Fruit fly (Drosophila melanogaster) whole organism, embryonic: ENCODE results near the gene CG43759.
A peak's percentile ranks its signal among the peaks of the same experiment; 100 is the strongest.

Experiments used
- ATbp ChIP-seq: fragments of 200-800 bp; sonication (Bioruptor generic); optimal IDR thresholded peaks from 2 replicates; lab custom pipeline; 2017; ENCODE audit warnings: missing biosample characterization, mild to moderate bottlenecking, missing genetic modification characterization, missing genetic modification reagents
- Adf1 ChIP-seq: fragments of 200-800 bp; sonication (Bioruptor generic); IDR thresholded peaks from 2 replicates; pipeline ENCODE4 v1.3.6; 2022; ENCODE audit warnings: missing biosample characterization, missing genetic modification characterization
- Atf6 ChIP-seq: fragments of 200-800 bp; sonication (Bioruptor generic); IDR thresholded peaks from 2 replicates; pipeline ENCODE4 v1.3.6; 2022; ENCODE audit warnings: missing biosample characterization, missing genetic modification characterization
- Bgb ChIP-seq: fragments of 200-800 bp; sonication (Bioruptor generic); IDR thresholded peaks from 2 replicates; pipeline ENCODE4 v1.3.6; 2022; ENCODE audit warnings: missing biosample characterization, missing genetic modification characterization; ENCODE audit not compliant: partially characterized antibody
- Blimp-1 ChIP-seq: fragments of 200-800 bp; sonication (Bioruptor generic); optimal IDR thresholded peaks from 3 replicates; lab custom pipeline; 2018; ENCODE audit warnings: missing biosample characterization, missing genetic modification characterization, mild to moderate bottlenecking, moderate library complexity, missing genetic modification reagents
- C15 ChIP-seq: fragments of 200-800 bp; sonication (Bioruptor generic); IDR thresholded peaks from 3 replicates; pipeline ENCODE4 v1.3.6; 2022; ENCODE audit warnings: missing biosample characterization, missing genetic modification characterization
- CG10654 ChIP-seq: fragments of 200-800 bp; sonication (Bioruptor generic); optimal IDR thresholded peaks from 2 replicates; lab custom pipeline; 2016; ENCODE audit warnings: missing biosample characterization, missing genetic modification characterization
- CG11085 ChIP-seq: fragments of 200-800 bp; sonication (Bioruptor generic); IDR thresholded peaks from 2 replicates; pipeline ENCODE4 v1.3.6; 2022; ENCODE audit warnings: missing biosample characterization, missing genetic modification characterization
- CG12104 ChIP-seq: fragments of 200-800 bp; sonication (Bioruptor generic); optimal IDR thresholded peaks from 3 replicates; lab custom pipeline; 2016; ENCODE audit warnings: missing biosample characterization, missing genetic modification characterization
- CG12219 ChIP-seq: fragments of 200-800 bp; sonication (Bioruptor generic); optimal IDR thresholded peaks from 3 replicates; lab custom pipeline; 2018; ENCODE audit warnings: missing biosample characterization, mild to moderate bottlenecking, missing genetic modification characterization
- CG16813 ChIP-seq: fragments of 200-800 bp; sonication (Bioruptor generic); IDR thresholded peaks from 3 replicates; pipeline ENCODE4 v1.3.6; 2022; ENCODE audit warnings: missing biosample characterization, missing genetic modification characterization; ENCODE audit not compliant: partially characterized antibody
- CG17612 ChIP-seq: fragments of 200-800 bp; sonication (Bioruptor generic); IDR thresholded peaks from 2 replicates; pipeline ENCODE4 v1.3.6; 2022; ENCODE audit warnings: missing biosample characterization, missing genetic modification characterization
- CG18619 ChIP-seq: fragments of 200-800 bp; sonication (Bioruptor generic); optimal IDR thresholded peaks from 3 replicates; lab custom pipeline; 2017; ENCODE audit warnings: missing biosample characterization, mild to moderate bottlenecking, missing genetic modification characterization
- CG2678 ChIP-seq: fragments of 200-800 bp; sonication (Bioruptor generic); optimal IDR thresholded peaks from 3 replicates; lab custom pipeline; 2019; ENCODE audit warnings: missing biosample characterization, mild to moderate bottlenecking, missing genetic modification characterization, moderate library complexity
- CG34422 ChIP-seq: fragments of 200-800 bp; sonication (Bioruptor generic); IDR thresholded peaks from 3 replicates; pipeline ENCODE4 v1.3.6; 2022; ENCODE audit warnings: missing biosample characterization, missing genetic modification characterization
- CG4328 ChIP-seq: fragments of 200-800 bp; sonication (Bioruptor generic); optimal IDR thresholded peaks from 3 replicates; lab custom pipeline; 2017; ENCODE audit warnings: missing biosample characterization, missing genetic modification reagents, missing genetic modification characterization
- CG4617 ChIP-seq: fragments of 200-800 bp; sonication (Bioruptor generic); optimal IDR thresholded peaks from 3 replicates; lab custom pipeline; 2016; ENCODE audit warnings: missing biosample characterization, missing genetic modification characterization, borderline replicate concordance
- CG6765 ChIP-seq: fragments of 200-800 bp; sonication (Bioruptor generic); optimal IDR thresholded peaks from 3 replicates; lab custom pipeline; 2017; ENCODE audit warnings: missing biosample characterization, mild to moderate bottlenecking, missing genetic modification characterization
- CG7271 ChIP-seq: fragments of 200-800 bp; sonication (Bioruptor generic); optimal IDR thresholded peaks from 2 replicates; lab custom pipeline; 2018; ENCODE audit warnings: missing biosample characterization, mild to moderate bottlenecking, missing genetic modification characterization, moderate library complexity
- CG7745 ChIP-seq: fragments of 200-800 bp; sonication (Bioruptor generic); optimal IDR thresholded peaks from 2 replicates; lab custom pipeline; 2018; ENCODE audit warnings: missing biosample characterization, mild to moderate bottlenecking, missing genetic modification characterization, moderate library complexity
- CG8089 ChIP-seq: fragments of 200-800 bp; sonication (Bioruptor generic); optimal IDR thresholded peaks from 3 replicates; lab custom pipeline; 2016; ENCODE audit warnings: missing biosample characterization, missing genetic modification characterization
- CG8388 ChIP-seq: fragments of 200-800 bp; sonication (Bioruptor generic); optimal IDR thresholded peaks from 2 replicates; lab custom pipeline; 2019; ENCODE audit warnings: missing biosample characterization, mild to moderate bottlenecking, missing genetic modification characterization, moderate library complexity
- CTCF ChIP-seq: fragments of 200-800 bp; sonication (Bioruptor generic); optimal IDR thresholded peaks from 2 replicates; lab custom pipeline; 2017; ENCODE audit warnings: missing biosample characterization, mild to moderate bottlenecking, missing genetic modification characterization, moderate library complexity
- Dip2 ChIP-seq: fragments of 200-800 bp; sonication (Bioruptor generic); IDR thresholded peaks from 2 replicates; pipeline ENCODE4 v1.3.6; 2022; ENCODE audit warnings: missing biosample characterization, missing genetic modification characterization
- Doc2 ChIP-seq: fragments of 200-800 bp; sonication (Bioruptor generic); IDR thresholded peaks from 2 replicates; pipeline ENCODE4 v1.3.6; 2022; ENCODE audit warnings: missing biosample characterization, missing genetic modification characterization
- Dp ChIP-seq: fragments of 200-800 bp; sonication (Bioruptor generic); optimal IDR thresholded peaks from 2 replicates; lab custom pipeline; 2018; ENCODE audit warnings: missing biosample characterization, mild to moderate bottlenecking, missing genetic modification characterization, moderate library complexity
- Gug ChIP-seq: fragments of 200-800 bp; sonication (Bioruptor generic); IDR thresholded peaks from 4 replicates; pipeline ENCODE4 v1.3.6; 2022; ENCODE audit warnings: missing biosample characterization, missing genetic modification characterization
- H2.0 ChIP-seq: fragments of 200-800 bp; sonication (Bioruptor generic); IDR thresholded peaks from 2 replicates; pipeline ENCODE4 v1.3.6; 2022; ENCODE audit warnings: missing biosample characterization, missing genetic modification characterization
- Hey ChIP-seq: fragments of 200-800 bp; sonication (Bioruptor generic); optimal IDR thresholded peaks from 3 replicates; lab custom pipeline; 2018; ENCODE audit warnings: missing biosample characterization, mild to moderate bottlenecking, missing genetic modification characterization
- Hmx ChIP-seq: fragments of 200-800 bp; sonication (Bioruptor generic); optimal IDR thresholded peaks from 2 replicates; lab custom pipeline; 2016; ENCODE audit warnings: missing biosample characterization, missing genetic modification characterization
- NK7.1 ChIP-seq: fragments of 200-800 bp; sonication (Bioruptor generic); optimal IDR thresholded peaks from 3 replicates; lab custom pipeline; 2016; ENCODE audit warnings: missing biosample characterization, missing genetic modification characterization
- Neu2 ChIP-seq: fragments of 200-800 bp; sonication (Bioruptor generic); optimal IDR thresholded peaks from 3 replicates; lab custom pipeline; 2016; ENCODE audit warnings: missing biosample characterization, missing genetic modification characterization, borderline replicate concordance
- NfI ChIP-seq: fragments of 200-800 bp; sonication (Bioruptor generic); optimal IDR thresholded peaks from 3 replicates; lab custom pipeline; 2018; ENCODE audit warnings: missing biosample characterization, mild to moderate bottlenecking, missing genetic modification characterization, moderate library complexity
- Sox102F ChIP-seq: fragments of 200-800 bp; sonication (Bioruptor generic); optimal IDR thresholded peaks from 2 replicates; lab custom pipeline; 2018; ENCODE audit warnings: missing biosample characterization, mild to moderate bottlenecking, missing genetic modification characterization, moderate library complexity
- Xbp1 ChIP-seq: fragments of 200-800 bp; sonication (Bioruptor generic); optimal IDR thresholded peaks from 3 replicates; lab custom pipeline; 2016; ENCODE audit warnings: missing biosample characterization, mild to moderate bottlenecking, missing genetic modification characterization
- ac ChIP-seq: fragments of 200-800 bp; sonication (Bioruptor generic); optimal IDR thresholded peaks from 3 replicates; lab custom pipeline; 2017; ENCODE audit warnings: missing biosample characterization, mild to moderate bottlenecking, missing genetic modification characterization
- ara ChIP-seq: fragments of 200-800 bp; sonication (Bioruptor generic); IDR thresholded peaks from 2 replicates; pipeline ENCODE4 v1.3.6; 2022; ENCODE audit warnings: missing biosample characterization, missing genetic modification characterization
- bcd ChIP-seq: fragments of 200-800 bp; sonication (Bioruptor generic); optimal IDR thresholded peaks from 2 replicates; lab custom pipeline; 2017; ENCODE audit warnings: missing biosample characterization, mild to moderate bottlenecking, missing genetic modification characterization
- cg ChIP-seq: fragments of 200-800 bp; sonication (Bioruptor generic); optimal IDR thresholded peaks from 3 replicates; lab custom pipeline; 2019; ENCODE audit warnings: missing biosample characterization, mild to moderate bottlenecking, missing genetic modification characterization, moderate library complexity
- ci ChIP-seq: fragments of 200-800 bp; sonication (Bioruptor generic); IDR thresholded peaks from 3 replicates; pipeline ENCODE4 v1.3.6; 2022; ENCODE audit warnings: missing biosample characterization, missing genetic modification characterization
- ham ChIP-seq: fragments of 200-800 bp; sonication (Bioruptor generic); IDR thresholded peaks from 2 replicates; pipeline ENCODE4 v1.3.6; 2022; ENCODE audit warnings: missing biosample characterization, missing genetic modification characterization
- hkb ChIP-seq, 2 experiments: fragments of 200-800 bp in 1 of 2; fragments of >200 bp in 1 of 2; sonication (Bioruptor generic) in 1 of 2; IDR thresholded peaks in 1 of 2; optimal IDR thresholded peaks in 1 of 2; 2 replicates each; pipeline versions ENCODE4 v1.3.6 to Lab custom; 2017 to 2022; ENCODE audit warnings: missing biosample characterization in 1 of 2, missing genetic modification characterization in 1 of 2
- nau ChIP-seq: fragments of 200-800 bp; sonication (Bioruptor generic); optimal IDR thresholded peaks from 3 replicates; lab custom pipeline; 2017; ENCODE audit warnings: missing biosample characterization, mild to moderate bottlenecking, missing genetic modification characterization, missing genetic modification reagents
- otp ChIP-seq: fragments of 200-800 bp; sonication (Bioruptor generic); IDR thresholded peaks from 3 replicates; pipeline ENCODE4, ENCODE4 v1.3.6; 2022; ENCODE audit warnings: missing biosample characterization, missing genetic modification characterization
- rib ChIP-seq: fragments of 200-800 bp; sonication (Bioruptor generic); IDR thresholded peaks from 2 replicates; pipeline ENCODE4 v1.3.6; 2022; ENCODE audit warnings: missing biosample characterization, missing genetic modification characterization
- salm ChIP-seq: fragments of 200-800 bp; sonication (Bioruptor generic); optimal IDR thresholded peaks from 2 replicates; lab custom pipeline; 2018; ENCODE audit warnings: missing biosample characterization, mild to moderate bottlenecking, missing genetic modification characterization
- trem ChIP-seq: fragments of 200-800 bp; optimal IDR thresholded peaks from 3 replicates; lab custom pipeline; 2019; ENCODE audit warnings: missing biosample characterization, mild to moderate bottlenecking, missing genetic modification characterization, moderate library complexity
- vnd ChIP-seq: fragments of 200-800 bp; sonication (Bioruptor generic); IDR thresholded peaks from 3 replicates; pipeline ENCODE4 v1.3.6; 2022; ENCODE audit warnings: missing biosample characterization, missing genetic modification characterization; ENCODE audit not compliant: partially characterized antibody
- wdn ChIP-seq: fragments of 200-800 bp; sonication (Bioruptor generic); IDR thresholded peaks from 2 replicates; pipeline ENCODE4 v1.3.6; 2022; ENCODE audit warnings: missing biosample characterization, missing genetic modification characterization
- zen ChIP-seq: fragments of 200-800 bp; sonication (Bioruptor generic); optimal IDR thresholded peaks from 3 replicates; lab custom pipeline; 2018; ENCODE audit warnings: missing biosample characterization, mild to moderate bottlenecking, missing genetic modification characterization, moderate library complexity

CG43759 gene

DNA sequence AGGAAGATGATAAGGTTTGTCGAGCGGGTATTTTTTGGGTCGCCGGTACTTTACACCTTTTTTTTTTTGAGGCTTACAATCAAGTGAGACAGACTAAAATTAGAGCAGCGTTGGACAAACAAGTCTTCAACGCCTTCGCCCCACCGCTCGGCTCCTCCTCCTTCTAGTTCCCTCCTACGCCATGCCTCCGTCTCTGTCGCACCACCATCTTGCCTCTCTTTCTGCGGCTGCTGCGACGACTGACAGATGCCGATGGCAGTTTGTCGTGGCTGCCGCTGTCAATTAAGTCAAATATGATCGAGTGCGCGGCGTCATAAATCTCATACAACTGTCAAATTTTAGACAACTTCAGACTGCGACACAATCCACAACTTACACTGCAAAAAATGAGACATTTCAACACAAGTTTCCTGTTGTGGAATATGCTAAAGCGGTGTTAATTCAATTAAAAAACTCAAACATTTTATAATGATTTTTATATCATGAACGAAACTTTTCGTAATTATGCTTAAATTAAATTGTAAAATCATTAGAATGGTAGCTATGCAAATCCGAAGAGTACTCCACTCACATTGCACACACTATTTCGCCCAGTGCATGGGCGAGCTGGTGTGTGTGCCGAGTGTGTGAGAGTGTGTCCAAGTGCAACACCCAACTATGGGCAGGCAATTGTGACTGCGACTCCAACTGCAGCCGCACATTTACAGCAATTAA, 9.3 kb upstream of the CG43759 start (continued):
- TF ChIP-seq CG11085 (GFP tag; lab: Robert Waterston, UW) (no peak), C15 (GFP tag; lab: Robert Waterston, UW) (no peak), CG17612 (GFP tag; lab: Robert Waterston, UW) (no peak), ATbp (GFP tag; lab: Kevin White, UChicago) (peak; percentile 60), Blimp-1 (peak; percentile 61), NfI (no peak), salm (tag; lab: Kevin White, UChicago) (peak; percentile 49), CG12104 (GFP tag; lab: Kevin White, UChicago) (peak; percentile 24), CG2678 (tag; lab: Kevin White, UChicago) (peak; percentile 59), rib (GFP tag; lab: Robert Waterston, UW) (no peak), otp (no peak), Doc2 (no peak), Sox102F (GFP tag; lab: Kevin White, UChicago) (peak; percentile 69), Xbp1 (peak; percentile 50), ham (no peak), bcd (GFP tag; lab: Kevin White, UChicago) (peak; percentile 18), Dp (no peak), Atf6 (GFP tag; lab: Robert Waterston, UW) (no peak; the same call in 1 of the 2 replicates), CG12219 (peak; percentile 18), Bgb (GFP tag; lab: Robert Waterston, UW) (no peak), hkb (optimal IDR thresholded peaks at IDR 0.05; lab: Kevin White, UChicago) (no peak), hkb (GFP tag; IDR thresholded peaks at IDR 0.05; lab: Robert Waterston, UW) (peak; percentile 62), CG7745 (no peak), CG8388 (GFP tag; lab: Kevin White, UChicago) (peak; percentile 54), H2.0 (GFP tag; lab: Robert Waterston, UW) (no peak; the same call in 1 of the 2 replicates), NK7.1 (GFP tag; lab: Kevin White, UChicago) (no peak), ara (0 out of 2 replicates have a peak, but pooled peaks have one; percentile 28), wdn (no peak), Gug (GFP tag; lab: Robert Waterston, UW) (no peak), ac (GFP tag; lab: Kevin White, UChicago) (peak; percentile 0), CG8089 (GFP tag; lab: Kevin White, UChicago) (peak; percentile 21), Hey (tag; lab: Kevin White, UChicago) (no peak), CG10654 (GFP tag; lab: Kevin White, UChicago) (no peak), CG4617 (no peak), zen (tag; lab: Kevin White, UChicago) (no peak), vnd (GFP tag; lab: Robert Waterston, UW) (no peak), CG4328 (no peak), Neu2 (GFP tag; lab: Kevin White, UChicago) (no peak), CG18619 (GFP tag; lab: Kevin White, UChicago) (no peak), CTCF (GFP tag; lab: Kevin White, UChicago) (no peak), CG6765 (no peak), ci (peak; percentile 61; the same call in 2 of the 3 replicates), CG16813 (GFP tag; lab: Robert Waterston, UW) (no peak), Hmx (GFP tag; lab: Kevin White, UChicago) (no peak), CG7271 (tag; lab: Kevin White, UChicago) (no peak), Dip2 (GFP tag; lab: Robert Waterston, UW) (no peak), CG34422 (GFP tag; lab: Robert Waterston, UW) (no peak), nau (peak; percentile 15), trem (tag; lab: Kevin White, UChicago) (peak; percentile 14), Adf1 (GFP tag; lab: Robert Waterston, UW) (no peak), cg (peak; percentile 27)
